Worm (Caenorhabditis elegans) whole organism, L4/young adult: ENCODE data around the gene nlp-26.

Source experiments
- dao-5 ChIP-seq: sonication (generic microtip); optimal IDR thresholded peaks from 2 replicates; lab custom pipeline; 2016; ENCODE audit warnings: missing genotype, missing genetic modification characterization, moderate library complexity, missing compliant biosample characterization
- him-1 ChIP-seq: sonication (generic microtip); optimal IDR thresholded peaks from 2 replicates; lab custom pipeline; 2016; ENCODE audit warnings: missing genotype, missing genetic modification reagents, missing genetic modification characterization, missing compliant biosample characterization

ce11 chrV:19629973-19630372, 16.7 kb downstream of the nlp-26 start:
- TF ChIP-seq him-1 (tag; lab: Kevin White, UChicago) (no peak), dao-5 (tag; lab: Kevin White, UChicago) (no peak)
